Worm (Caenorhabditis elegans): ENCODE data around the gene F07C3.3.

DNA sequence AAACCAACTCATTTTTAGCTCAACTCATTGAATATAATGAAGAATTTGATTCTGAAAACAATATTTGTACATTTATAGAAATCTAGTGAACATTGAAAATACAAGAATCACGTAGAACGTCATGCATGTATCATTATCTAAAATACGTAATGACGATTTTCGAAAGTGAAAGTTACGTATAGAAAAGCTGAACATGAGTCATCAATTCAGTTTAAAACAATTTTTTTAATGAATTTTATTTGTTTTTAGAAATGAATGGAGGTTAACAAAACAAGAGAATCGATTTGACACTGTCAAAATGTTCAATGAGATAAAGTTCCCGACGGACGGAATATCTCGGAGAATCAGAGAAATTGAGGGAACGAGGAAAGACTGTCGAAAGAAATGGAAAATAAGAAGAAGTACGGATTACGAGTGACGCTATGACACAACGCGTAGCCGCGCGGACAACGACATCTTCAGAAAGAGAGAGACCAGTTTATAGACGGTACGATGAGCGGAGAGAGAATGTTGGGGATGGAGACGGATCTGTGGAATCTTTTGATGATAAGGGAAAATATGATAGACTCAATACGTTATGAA, 50.4 kb downstream of the F07C3.3 start, which contains the start of gene ptr-1:
- TF ChIP-seq rec-8 (tag; optimal IDR thresholded peaks at IDR 0.05) (no peak), nfya-1 (tag; optimal IDR thresholded peaks at IDR 0.05; ENCODE audit: borderline replicate concordance, insufficient read depth) (no peak), ztf-26 (tag; optimal IDR thresholded peaks at IDR 0.05) (no peak)
